Worm (Caenorhabditis elegans): ENCODE results near the gene ceph-41.

ce11 chrIV:8126902-8127301, at the start of gene ceph-41:
- TF ChIP-seq T26A5.8 (tag; optimal IDR thresholded peaks at IDR 0.05) = no peak
- TF ChIP-seq akir-1 (GFP tag; optimal IDR thresholded peaks at IDR 0.05) = no peak
- TF ChIP-seq egl-18 (GFP tag; IDR thresholded peaks at IDR 0.05) = no peak
- no peak for TF ChIP-seq C06A6.2 (GFP tag; conservative IDR thresholded peaks at IDR 0.05)
- TF ChIP-seq C17E4.6 (GFP tag; IDR thresholded peaks at IDR 0.05) = no peak
- no peak for TF ChIP-seq ets-4 (GFP tag; optimal IDR thresholded peaks at IDR 0.05)
- no peak for TF ChIP-seq nfya-1 (tag; optimal IDR thresholded peaks at IDR 0.05; ENCODE audit: borderline replicate concordance, insufficient read depth)
- TF ChIP-seq F10E7.11 (tag; optimal IDR thresholded peaks at IDR 0.05) = no peak
- no peak for TF ChIP-seq mel-28 (tag; optimal IDR thresholded peaks at IDR 0.05; ENCODE audit: borderline replicate concordance)
- no peak for TF ChIP-seq let-526 (GFP tag; IDR thresholded peaks at IDR 0.05)
- TF ChIP-seq attf-3 (GFP tag; conservative IDR thresholded peaks at IDR 0.05) = no peak
